Fruit fly (Drosophila melanogaster): ENCODE results near the gene comt.

The comt gene

DNA sequence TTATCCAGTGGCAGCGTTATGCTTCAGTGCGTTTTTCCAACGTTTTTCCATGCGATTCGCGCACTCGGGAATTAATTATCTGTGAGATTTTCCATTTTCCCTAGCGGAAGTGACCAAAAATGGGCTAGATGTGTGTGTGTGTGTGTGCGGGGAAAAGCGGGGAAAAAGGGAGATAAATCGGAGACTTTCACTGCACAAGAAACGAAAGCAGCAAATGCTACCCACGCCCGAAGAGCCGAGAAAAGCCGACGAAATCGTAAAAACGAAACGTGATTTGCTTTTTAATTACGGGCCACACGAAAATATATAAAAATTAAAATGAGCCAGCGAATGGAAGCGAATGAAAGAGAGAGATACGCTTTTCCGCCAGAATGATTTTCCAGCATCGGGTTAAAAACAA is 11.0 kb upstream of the comt start (continued):
- no peak for TF ChIP-seq nau (GFP tag; optimal IDR thresholded peaks at IDR 0.05)
- TF ChIP-seq cg (GFP tag; optimal IDR thresholded peaks at IDR 0.05), result peak; percentile 6
- no peak for TF ChIP-seq aop (GFP tag; IDR thresholded peaks at IDR 0.05)
- no peak for TF ChIP-seq fd3F (GFP tag; optimal IDR thresholded peaks at IDR 0.05)
- 0 out of 3 replicates have a peak, but pooled peaks have one; percentile 39 for TF ChIP-seq HLH4C (GFP tag; IDR thresholded peaks at IDR 0.05; ENCODE audit: partially characterized antibody)
- no peak for TF ChIP-seq Hr51 (GFP tag; optimal IDR thresholded peaks at IDR 0.05)
- peak; percentile 5 for TF ChIP-seq CG7745 (tag; optimal IDR thresholded peaks at IDR 0.05)
- TF ChIP-seq ham (GFP tag; IDR thresholded peaks at IDR 0.05), result no peak
- TF ChIP-seq CkIIα-i1 (GFP tag; IDR thresholded peaks at IDR 0.05), result no peak
- TF ChIP-seq inv (GFP tag; IDR thresholded peaks at IDR 0.05; ENCODE audit: partially characterized antibody), result no peak
- no peak for TF ChIP-seq CG8478 (optimal IDR thresholded peaks at IDR 0.05)
- TF ChIP-seq Poxn (GFP tag; IDR thresholded peaks at IDR 0.05), result no peak
- TF ChIP-seq CG2129 (GFP tag; IDR thresholded peaks at IDR 0.05; ENCODE audit: partially characterized antibody), result no peak
- TF ChIP-seq toy (GFP tag; IDR thresholded peaks at IDR 0.05), result no peak
- TF ChIP-seq Tbp (GFP tag; optimal IDR thresholded peaks at IDR 0.05), result no peak
- TF ChIP-seq CG1792 (GFP tag; optimal IDR thresholded peaks at IDR 0.05), result no peak
- no peak for TF ChIP-seq CG6654 (GFP tag; optimal IDR thresholded peaks at IDR 0.05)
- TF ChIP-seq zf30C (GFP tag; optimal IDR thresholded peaks at IDR 0.05), result no peak
- no peak for TF ChIP-seq tio (GFP tag; optimal IDR thresholded peaks at IDR 0.05)
- no peak for TF ChIP-seq CG12942 (GFP tag; optimal IDR thresholded peaks at IDR 0.05)
- TF ChIP-seq row (GFP tag; IDR thresholded peaks at IDR 0.05), result no peak
- TF ChIP-seq Atf-2 (GFP tag; optimal IDR thresholded peaks at IDR 0.05), result no peak
- no peak for TF ChIP-seq CG9437 (GFP tag; optimal IDR thresholded peaks at IDR 0.05)

dm6 chrX:13248515-13248914 is 10.3 kb upstream of the comt start:
- TF ChIP-seq CG9727 (GFP tag; optimal IDR thresholded peaks at IDR 0.05) (no peak), cad (GFP tag; optimal IDR thresholded peaks at IDR 0.05) (no peak), Dfd (GFP tag; optimal IDR thresholded peaks at IDR 0.05) (no peak), HLH3B (GFP tag; IDR thresholded peaks at IDR 0.05) (no peak), CG17568 (GFP tag; optimal IDR thresholded peaks at IDR 0.05) (no peak), CG1603 (tag; optimal IDR thresholded peaks at IDR 0.05) (no peak), usp (GFP tag; optimal IDR thresholded peaks at IDR 0.05) (no peak), CG10979 (tag; optimal IDR thresholded peaks at IDR 0.05) (no peak), Sry-δ (GFP tag; optimal IDR thresholded peaks at IDR 0.05) (no peak), sug (tag; optimal IDR thresholded peaks at IDR 0.05) (peak; percentile 28), dpn (GFP tag; optimal IDR thresholded peaks at IDR 0.05) (no peak), fd96Cb (tag; optimal IDR thresholded peaks at IDR 0.05) (no peak), crp (GFP tag; optimal IDR thresholded peaks at IDR 0.05) (no peak), Aef1 (GFP tag; IDR thresholded peaks at IDR 0.05) (no peak), CG17612 (GFP tag; IDR thresholded peaks at IDR 0.05) (no peak), Spps (tag; optimal IDR thresholded peaks at IDR 0.05) (no peak), esg (GFP tag; conservative IDR thresholded peaks at IDR 0.05) (no peak), unpg (GFP tag; optimal IDR thresholded peaks at IDR 0.05) (no peak), CG7372 (GFP tag; IDR thresholded peaks at IDR 0.05) (no peak), Rx (GFP tag; IDR thresholded peaks at IDR 0.05) (no peak), disco-r (GFP tag; optimal IDR thresholded peaks at IDR 0.05) (no peak), CG18476 (GFP tag; optimal IDR thresholded peaks at IDR 0.05) (no peak), Sox102F (GFP tag; optimal IDR thresholded peaks at IDR 0.05) (no peak), CG17328 (GFP tag; IDR thresholded peaks at IDR 0.05) (0 out of 2 replicates have a peak, but pooled peaks have one; percentile 5), sc (optimal IDR thresholded peaks at IDR 0.05) (no peak), sc (GFP tag; optimal IDR thresholded peaks at IDR 0.05) (no peak), crol (GFP tag; IDR thresholded peaks at IDR 0.05) (peak; percentile 92), lab (GFP tag; optimal IDR thresholded peaks at IDR 0.05) (peak; percentile 47), CG11504 (tag; optimal IDR thresholded peaks at IDR 0.05) (no peak), CG5180 (GFP tag; optimal IDR thresholded peaks at IDR 0.05) (peak; percentile 34)
